Worm (Caenorhabditis elegans): ENCODE results near the gene fbxb-117.

DNA sequence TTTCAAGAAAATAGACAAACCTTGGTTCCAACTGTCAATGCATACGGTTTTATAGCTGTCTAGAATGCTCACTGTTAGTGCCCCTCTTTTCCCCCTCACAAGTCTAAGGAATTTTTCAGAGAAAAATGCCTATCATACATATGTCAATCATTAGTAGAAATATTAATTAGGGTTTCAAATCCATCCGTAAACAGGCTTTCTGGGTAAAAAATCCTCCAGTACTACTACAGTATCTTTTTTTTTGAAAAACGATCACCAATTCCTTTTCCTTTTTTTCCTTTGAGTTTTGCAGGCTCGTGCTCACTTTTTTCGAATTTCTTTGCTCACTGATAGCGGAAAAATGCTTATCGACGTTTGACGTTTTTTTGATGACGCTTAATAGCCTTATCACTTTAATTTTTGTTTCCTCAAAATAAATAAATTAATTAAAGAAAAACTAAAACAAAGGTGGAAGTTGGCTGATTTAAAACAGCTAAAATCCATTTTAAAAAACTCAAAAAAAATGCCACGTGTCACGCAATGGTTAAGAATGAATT, 37.1 kb downstream of the fbxb-117 start, which contains the start of gene C43D7.7:
- TF ChIP-seq med-1 (GFP tag; optimal IDR thresholded peaks at IDR 0.05; ENCODE audit: insufficient read depth) (no peak), ztf-23 (GFP tag; IDR thresholded peaks at IDR 0.05) (no peak)
